Worm (Caenorhabditis elegans): Measurements from ENCODE around the gene srh-17.

The srh-17 gene

DNA sequence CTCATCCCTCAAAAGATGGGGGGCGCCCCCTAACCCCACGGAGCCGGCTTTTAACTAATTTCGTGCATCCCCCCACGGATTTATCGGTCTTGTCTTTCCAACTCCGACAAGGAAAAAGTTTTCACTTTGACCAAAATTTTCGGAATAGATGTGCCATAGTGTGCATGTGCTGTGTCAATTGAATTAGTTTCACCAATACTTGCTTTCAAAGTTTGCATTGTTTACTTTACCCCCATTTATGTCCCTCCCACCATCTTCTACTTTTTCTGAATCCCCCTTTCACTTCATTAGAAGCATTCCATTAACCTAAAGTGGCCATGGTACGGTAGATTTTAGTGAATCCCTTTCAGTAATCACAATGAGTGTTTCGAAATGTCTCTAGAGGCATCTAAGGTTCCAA lies 43.4 kb upstream of the srh-17 start:
- TF ChIP-seq ztf-28 (GFP tag; IDR thresholded peaks at IDR 0.05) (0 out of 2 replicates have a peak, but pooled peaks have one; percentile 13), F39B2.1 (GFP tag; IDR thresholded peaks at IDR 0.05) (no peak), madf-3 (GFP tag; IDR thresholded peaks at IDR 0.05) (0 out of 2 replicates have a peak, but pooled peaks have one; percentile 32), mcd-1 (GFP tag; IDR thresholded peaks at IDR 0.05) (no peak)

DNA sequence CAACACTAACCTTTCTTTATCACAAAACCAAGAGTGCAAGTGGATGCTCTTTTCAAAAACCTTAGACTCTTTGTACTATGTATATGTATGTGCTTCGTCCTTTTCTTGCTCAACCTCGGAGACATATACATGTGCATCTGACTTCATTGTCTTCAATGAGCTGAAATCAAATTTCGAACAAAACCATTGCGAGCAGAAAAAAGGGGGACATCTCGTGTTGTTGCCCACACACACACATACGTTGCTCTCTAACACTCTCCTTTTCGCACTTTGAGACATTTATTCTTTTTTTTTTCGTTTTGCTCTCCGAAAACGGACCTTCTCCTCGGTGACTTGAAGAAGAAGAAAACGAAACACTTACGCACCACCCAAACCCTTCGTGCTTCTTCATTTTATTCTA lies 40.8 kb upstream of the srh-17 start:
- TF ChIP-seq snpc-3.4 (tag; optimal IDR thresholded peaks at IDR 0.05) (no peak), T26A5.8 (tag; optimal IDR thresholded peaks at IDR 0.05) (no peak), ztf-18 (tag; optimal IDR thresholded peaks at IDR 0.05) (no peak), sdz-38 (tag; optimal IDR thresholded peaks at IDR 0.05) (no peak), nfyb-1 (GFP tag; IDR thresholded peaks at IDR 0.05) (no peak), lin-35 (GFP tag; optimal IDR thresholded peaks at IDR 0.05) (no peak), hmg-20 (GFP tag; IDR thresholded peaks at IDR 0.05) (no peak), rcor-1 (GFP tag; IDR thresholded peaks at IDR 0.05) (no peak)

DNA sequence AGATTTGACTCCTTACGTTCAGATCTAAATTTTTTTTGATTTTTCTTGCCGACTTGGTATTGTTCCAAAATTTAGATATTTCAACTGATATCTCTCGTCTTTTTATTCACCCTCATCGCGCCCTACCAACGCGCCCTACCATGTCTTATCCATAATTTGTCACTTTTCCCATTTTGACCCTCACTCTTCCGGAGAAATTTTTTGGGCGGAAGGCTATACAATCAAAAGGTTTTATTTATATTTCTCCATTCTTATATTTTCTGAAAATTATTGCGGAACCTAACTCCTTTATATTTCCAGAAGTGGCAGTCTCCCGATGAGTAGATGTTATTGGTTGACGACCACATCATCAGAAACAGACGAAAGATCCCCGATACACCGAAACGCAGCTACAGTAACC lies 40.3 kb upstream of the srh-17 start, which contains the start of gene hot-1:
TSS of gene hot-1 (plus strand) at position 301 of the 400 bp plus-strand sequence.
- no peak for TF ChIP-seq pha-4 (tag; optimal IDR thresholded peaks at IDR 0.05)
- TF ChIP-seq F57A8.1 (GFP tag; optimal IDR thresholded peaks at IDR 0.05) = no peak
- no peak for TF ChIP-seq F33H1.4 (GFP tag; IDR thresholded peaks at IDR 0.05)
- TF ChIP-seq F57C9.4 (tag; optimal IDR thresholded peaks at IDR 0.05) = no peak
- TF ChIP-seq mcd-1 (GFP tag; IDR thresholded peaks at IDR 0.05) = no peak

DNA sequence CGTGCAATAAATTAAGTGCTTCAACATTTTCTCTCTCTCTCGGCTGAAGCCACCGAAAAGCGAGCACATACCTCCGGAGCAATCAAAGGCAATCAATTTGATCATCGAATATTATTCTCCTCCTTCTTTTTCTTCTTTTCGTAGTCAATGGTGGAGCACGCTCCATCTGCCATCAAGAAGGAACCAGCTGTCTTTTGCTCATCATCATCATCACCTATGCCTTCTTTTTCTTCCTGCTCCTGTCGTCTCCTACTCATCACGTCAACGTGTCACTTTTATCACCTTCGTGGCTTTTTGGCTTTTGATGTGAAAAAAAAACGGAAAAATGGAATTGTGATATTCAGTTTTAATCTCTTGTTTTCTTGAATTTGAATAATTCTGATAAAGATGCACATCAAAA lies 35.4 kb upstream of the srh-17 start:
- TF ChIP-seq hlh-12 (tag; optimal IDR thresholded peaks at IDR 0.05) = no peak
- no peak for TF ChIP-seq lin-26 (GFP tag; IDR thresholded peaks at IDR 0.05)
- TF ChIP-seq tbp1 (GFP tag; optimal IDR thresholded peaks at IDR 0.05) = no peak
- TF ChIP-seq dpff-1 (tag; optimal IDR thresholded peaks at IDR 0.05) = no peak
- TF ChIP-seq madf-6 (GFP tag; IDR thresholded peaks at IDR 0.05) = no peak
- TF ChIP-seq Y67H2A.10 (GFP tag; conservative IDR thresholded peaks at IDR 0.05) = no peak
- TF ChIP-seq B0019.2 (GFP tag; conservative IDR thresholded peaks at IDR 0.05) = no peak
- TF ChIP-seq B0261.1 (tag; optimal IDR thresholded peaks at IDR 0.05) = no peak
- TF ChIP-seq nhr-120 (GFP tag; IDR thresholded peaks at IDR 0.05) = no peak

DNA sequence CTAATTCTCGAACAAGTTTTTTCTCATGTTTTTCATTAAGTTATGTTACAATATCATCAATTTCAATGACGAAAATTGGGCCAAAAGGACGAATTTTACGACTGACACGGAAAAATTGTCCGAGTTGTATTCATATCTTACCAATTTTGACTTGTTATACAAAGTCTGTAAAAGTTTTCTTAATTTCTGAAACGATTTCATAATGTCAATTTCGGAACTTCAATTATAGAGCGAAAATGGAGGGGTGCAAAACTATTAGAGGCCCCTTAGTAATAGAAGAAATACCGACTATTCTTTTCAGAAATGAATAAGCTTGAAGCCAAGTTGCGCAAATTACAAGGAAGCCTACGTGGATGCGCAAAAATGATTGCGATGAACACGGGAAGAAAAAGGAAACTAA lies 29.5 kb upstream of the srh-17 start, which contains the start of gene F43D2.3:
TSS of gene F43D2.3 (plus strand) at position 301 of the 400 bp plus-strand sequence.
- no peak for TF ChIP-seq nfya-2 (GFP tag; IDR thresholded peaks at IDR 0.05)
- no peak for TF ChIP-seq atf-7 (tag; optimal IDR thresholded peaks at IDR 0.05)
- TF ChIP-seq ccch-3 (GFP tag; optimal IDR thresholded peaks at IDR 0.05) = no peak
- no peak for TF ChIP-seq F33H1.4 (GFP tag; IDR thresholded peaks at IDR 0.05)
- no peak for TF ChIP-seq tbx-9 (tag; optimal IDR thresholded peaks at IDR 0.05; ENCODE audit: borderline replicate concordance)
- TF ChIP-seq F57C9.4 (tag; optimal IDR thresholded peaks at IDR 0.05) = no peak
- TF ChIP-seq cebp-2 (GFP tag; IDR thresholded peaks at IDR 0.05) = no peak
- TF ChIP-seq ztf-25 (GFP tag; IDR thresholded peaks at IDR 0.05) = no peak
- no peak for TF ChIP-seq lin-35 (GFP tag; optimal IDR thresholded peaks at IDR 0.05)
- TF ChIP-seq aptf-3 (GFP tag; IDR thresholded peaks at IDR 0.05) = no peak
- no peak for TF ChIP-seq nhr-27 (tag; optimal IDR thresholded peaks at IDR 0.05)
- TF ChIP-seq B0261.1 (tag; optimal IDR thresholded peaks at IDR 0.05) = no peak
- TF ChIP-seq rcor-1 (GFP tag; IDR thresholded peaks at IDR 0.05) = no peak
- TF ChIP-seq F52B5.7 (tag; optimal IDR thresholded peaks at IDR 0.05) = no peak
- no peak for TF ChIP-seq nfya-1 (tag; optimal IDR thresholded peaks at IDR 0.05; ENCODE audit: borderline replicate concordance, insufficient read depth)
- no peak for TF ChIP-seq egrh-3 (GFP tag; IDR thresholded peaks at IDR 0.05)
- no peak for TF ChIP-seq lir-1 (GFP tag; conservative IDR thresholded peaks at IDR 0.05)
- no peak for TF ChIP-seq dpff-1 (tag; optimal IDR thresholded peaks at IDR 0.05)
- no peak for TF ChIP-seq aptf-2 (GFP tag; conservative IDR thresholded peaks at IDR 0.05)
